Fruit fly (Drosophila melanogaster): ENCODE results near the gene LanA.
A peak's percentile ranks its signal among the peaks of the same experiment; 100 is the strongest.

The LanA gene

dm6 chr3L:6215976-6216786, 1.6 kb downstream of the LanA start:
- TF ChIP-seq CG6765 (GFP tag; optimal IDR thresholded peaks at IDR 0.05) (peak; percentile 53), CG9817 (tag; optimal IDR thresholded peaks at IDR 0.05) (peak; percentile 10), Gsc (GFP tag; IDR thresholded peaks at IDR 0.05) (no peak), CG2199 (GFP tag; IDR thresholded peaks at IDR 0.05) (peak; percentile 49; the same call in 1 of the 3 replicates), usp (GFP tag; optimal IDR thresholded peaks at IDR 0.05) (no peak), fd64A (GFP tag; optimal IDR thresholded peaks at IDR 0.05) (peak; percentile 81), Meics (GFP tag; optimal IDR thresholded peaks at IDR 0.05) (peak; percentile 53), CG15696 (tag; optimal IDR thresholded peaks at IDR 0.05) (peak; percentile 93), CG6813 (GFP tag; optimal IDR thresholded peaks at IDR 0.05) (peak; percentile 80), lilli (GFP tag; optimal IDR thresholded peaks at IDR 0.05) (no peak), pros (GFP tag; optimal IDR thresholded peaks at IDR 0.05) (peak; percentile 58), CG6254 (GFP tag; optimal IDR thresholded peaks at IDR 0.05) (peak; percentile 25), CG33213 (GFP tag; optimal IDR thresholded peaks at IDR 0.05) (no peak), ERR (GFP tag; optimal IDR thresholded peaks at IDR 0.05) (no peak), CG15514 (GFP tag; optimal IDR thresholded peaks at IDR 0.05) (peak; percentile 56), ftz-f1 (GFP tag; optimal IDR thresholded peaks at IDR 0.05) (no peak), ci (GFP tag; IDR thresholded peaks at IDR 0.05) (0 out of 3 replicates have a peak, but pooled peaks have one; percentile 55), Deaf1 (tag; optimal IDR thresholded peaks at IDR 0.05) (peak; percentile 22), Hey (tag; optimal IDR thresholded peaks at IDR 0.05) (peak; percentile 33), chinmo (GFP tag; IDR thresholded peaks at IDR 0.05; ENCODE audit: partially characterized antibody) (0 out of 4 replicates have a peak, but pooled peaks have one; percentile 59), CG10321 (GFP tag; IDR thresholded peaks at IDR 0.05) (no peak), CG11456 (GFP tag; IDR thresholded peaks at IDR 0.05) (no peak), CG2129 (GFP tag; IDR thresholded peaks at IDR 0.05; ENCODE audit: partially characterized antibody) (no peak), D (optimal IDR thresholded peaks at IDR 0.05) (no peak), D (GFP tag; optimal IDR thresholded peaks at IDR 0.05) (peak; percentile 38), chif (GFP tag; optimal IDR thresholded peaks at IDR 0.05) (peak in 1 of 2 experiments; percentile 23), Xrp1 (GFP tag; IDR thresholded peaks at IDR 0.05) (peak; percentile 57), dmrt11E (tag; optimal IDR thresholded peaks at IDR 0.05) (peak; percentile 11), CG14710 (tag; optimal IDR thresholded peaks at IDR 0.05) (peak; percentile 58), CG8290 (GFP tag; optimal IDR thresholded peaks at IDR 0.05) (no peak), CG8290 (tag; optimal IDR thresholded peaks at IDR 0.05) (peak in 1 of 2 experiments; percentile 4), Hr39 (optimal IDR thresholded peaks at IDR 0.05) (no peak), Kr (GFP tag; optimal IDR thresholded peaks at IDR 0.05) (peak; percentile 61), CG18764 (GFP tag; optimal IDR thresholded peaks at IDR 0.05) (peak; percentile 30), run (tag; optimal IDR thresholded peaks at IDR 0.05) (peak; percentile 46), p53 (GFP tag; optimal IDR thresholded peaks at IDR 0.05) (no peak), fd102C (GFP tag; optimal IDR thresholded peaks at IDR 0.05) (peak; percentile 60), CG33557 (GFP tag; optimal IDR thresholded peaks at IDR 0.05) (peak; percentile 47), CG13624 (GFP tag; optimal IDR thresholded peaks at IDR 0.05) (no peak), Atf6 (GFP tag; IDR thresholded peaks at IDR 0.05) (0 out of 2 replicates have a peak, but pooled peaks have one; percentile 27), cg (GFP tag; optimal IDR thresholded peaks at IDR 0.05) (peak; percentile 43), CG31365 (tag; optimal IDR thresholded peaks at IDR 0.05) (peak; percentile 67), tna (GFP tag; IDR thresholded peaks at IDR 0.05; ENCODE audit: partially characterized antibody) (no peak), ac (GFP tag; optimal IDR thresholded peaks at IDR 0.05) (peak; percentile 60), shn (GFP tag; optimal IDR thresholded peaks at IDR 0.05) (no peak), CG6175 (GFP tag; IDR thresholded peaks at IDR 0.05) (peak; percentile 56; the same call in 2 of the 3 replicates), ems (GFP tag; optimal IDR thresholded peaks at IDR 0.05) (no peak), dm (GFP tag; optimal IDR thresholded peaks at IDR 0.05) (peak; percentile 0), sd (tag; optimal IDR thresholded peaks at IDR 0.05) (no peak)
